Fruit fly (Drosophila melanogaster): ENCODE measurements around the gene CG3062.
A peak's percentile ranks its signal among the peaks of the same experiment; 100 is the strongest.

CG3062 gene

DNA sequence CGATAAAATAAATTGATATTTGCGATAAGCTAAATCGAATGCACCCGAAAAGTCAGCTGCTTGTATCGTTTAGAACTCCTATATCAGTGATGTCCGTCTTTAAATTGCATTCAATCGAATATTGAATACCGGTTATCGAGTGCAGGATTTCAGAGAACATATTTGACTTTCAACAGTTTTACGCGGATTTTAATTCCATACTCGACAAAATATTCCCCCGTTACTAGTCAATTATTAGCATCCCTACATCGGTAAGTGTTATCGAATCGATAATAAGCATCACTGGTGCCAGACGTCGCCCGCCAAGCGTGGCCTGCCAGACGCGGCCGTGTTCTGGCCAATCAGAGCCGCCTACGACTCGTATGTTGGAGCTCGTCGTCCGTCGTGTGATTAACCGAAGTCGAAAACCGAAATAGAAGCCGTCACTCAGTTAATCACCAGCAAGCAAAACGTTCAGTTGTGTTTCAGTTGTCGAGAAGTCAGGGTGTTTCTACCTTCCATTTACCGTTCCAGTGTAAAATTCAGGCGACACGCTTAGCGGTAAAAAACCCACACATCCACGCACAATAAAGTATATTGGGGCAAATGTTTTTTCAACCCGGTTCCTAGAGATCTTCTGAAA, 43.2 kb upstream of the CG3062 start, which contains the start of gene ctp (continued):
- TF ChIP-seq Antp (GFP tag; optimal IDR thresholded peaks at IDR 0.05) (peak; percentile 46), prd (optimal IDR thresholded peaks at IDR 0.05) (no peak), prd (GFP tag; IDR thresholded peaks at IDR 0.05) (peak; percentile 64), CG12744 (GFP tag; optimal IDR thresholded peaks at IDR 0.05) (no peak), Bteb2 (GFP tag; optimal IDR thresholded peaks at IDR 0.05) (peak; percentile 21), CoRest (tag; optimal IDR thresholded peaks at IDR 0.05) (peak; percentile 51), p53 (GFP tag; optimal IDR thresholded peaks at IDR 0.05) (peak; percentile 37), Gug (GFP tag; IDR thresholded peaks at IDR 0.05) (no peak), CG17912 (GFP tag; optimal IDR thresholded peaks at IDR 0.05) (no peak), CG15696 (tag; optimal IDR thresholded peaks at IDR 0.05) (peak; percentile 2), CG4707 (GFP tag; optimal IDR thresholded peaks at IDR 0.05) (peak; percentile 11), Neu2 (GFP tag; optimal IDR thresholded peaks at IDR 0.05; ENCODE audit: borderline replicate concordance) (no peak), onecut (GFP tag; IDR thresholded peaks at IDR 0.05) (peak; percentile 63), Nf-YB (GFP tag; optimal IDR thresholded peaks at IDR 0.05) (peak; percentile 98), sug (tag; optimal IDR thresholded peaks at IDR 0.05) (peak; percentile 58), CG1602 (GFP tag; optimal IDR thresholded peaks at IDR 0.05) (no peak), h (optimal IDR thresholded peaks at IDR 0.05) (no peak), CG7271 (tag; optimal IDR thresholded peaks at IDR 0.05) (no peak), slbo (GFP tag; IDR thresholded peaks at IDR 0.05) (peak; percentile 70), C15 (GFP tag; IDR thresholded peaks at IDR 0.05) (no peak), trem (tag; optimal IDR thresholded peaks at IDR 0.05) (peak; percentile 31), CG1647 (GFP tag; optimal IDR thresholded peaks at IDR 0.05) (no peak), HmgZ (tag; optimal IDR thresholded peaks at IDR 0.05) (peak; percentile 56), CG17385 (GFP tag; optimal IDR thresholded peaks at IDR 0.05) (peak; percentile 41), CG7357 (GFP tag; IDR thresholded peaks at IDR 0.05) (no peak), CG32772 (GFP tag; IDR thresholded peaks at IDR 0.05) (no peak), CG2678 (tag; optimal IDR thresholded peaks at IDR 0.05) (peak; percentile 53), CG34224 (GFP tag; IDR thresholded peaks at IDR 0.05; ENCODE audit: partially characterized antibody) (peak; percentile 69), NK7.1 (GFP tag; optimal IDR thresholded peaks at IDR 0.05) (no peak), CG14441 (GFP tag; IDR thresholded peaks at IDR 0.05) (no peak; the same call in 1 of the 2 replicates), CTCF (GFP tag; optimal IDR thresholded peaks at IDR 0.05) (no peak), usp (GFP tag; optimal IDR thresholded peaks at IDR 0.05) (no peak), CG2202 (tag; optimal IDR thresholded peaks at IDR 0.05) (no peak), CG6854 (GFP tag; optimal IDR thresholded peaks at IDR 0.05) (peak; percentile 52), unc-4 (GFP tag; IDR thresholded peaks at IDR 0.05; ENCODE audit: partially characterized antibody) (peak; percentile 66), CG14014 (GFP tag; IDR thresholded peaks at IDR 0.05) (peak; percentile 55; the same call in 1 of the 2 replicates), br (optimal IDR thresholded peaks at IDR 0.05) (no peak), dmrt99B (tag; optimal IDR thresholded peaks at IDR 0.05) (peak; percentile 27), hth (optimal IDR thresholded peaks at IDR 0.05) (no peak), pros (GFP tag; optimal IDR thresholded peaks at IDR 0.05) (no peak), Xrp1 (GFP tag; IDR thresholded peaks at IDR 0.05) (peak; percentile 44; the same call in 1 of the 2 replicates), repo (GFP tag; optimal IDR thresholded peaks at IDR 0.05) (peak; percentile 8), CG8944 (GFP tag; optimal IDR thresholded peaks at IDR 0.05) (peak; percentile 38), mirr (GFP tag; optimal IDR thresholded peaks at IDR 0.05) (peak; percentile 64), ftz-f1 (GFP tag; optimal IDR thresholded peaks at IDR 0.05) (peak; percentile 14), aop (GFP tag; IDR thresholded peaks at IDR 0.05) (no peak), ato (GFP tag; IDR thresholded peaks at IDR 0.05; ENCODE audit: partially characterized antibody) (no peak), ash1 (GFP tag; optimal IDR thresholded peaks at IDR 0.05) (peak; percentile 12), HLH4C (GFP tag; IDR thresholded peaks at IDR 0.05; ENCODE audit: partially characterized antibody) (peak; percentile 83), CG12071 (GFP tag; optimal IDR thresholded peaks at IDR 0.05) (no peak), Atf6 (GFP tag; IDR thresholded peaks at IDR 0.05) (peak; percentile 40; the same call in 1 of the 2 replicates), MBD-R2 (GFP tag; IDR thresholded peaks at IDR 0.05) (peak; percentile 37; the same call in 1 of the 2 replicates)

Measured in whole organism, embryonic.